Worm (Caenorhabditis elegans): ENCODE results near the gene EGAP4.1.

Gene EGAP4.1

DNA sequence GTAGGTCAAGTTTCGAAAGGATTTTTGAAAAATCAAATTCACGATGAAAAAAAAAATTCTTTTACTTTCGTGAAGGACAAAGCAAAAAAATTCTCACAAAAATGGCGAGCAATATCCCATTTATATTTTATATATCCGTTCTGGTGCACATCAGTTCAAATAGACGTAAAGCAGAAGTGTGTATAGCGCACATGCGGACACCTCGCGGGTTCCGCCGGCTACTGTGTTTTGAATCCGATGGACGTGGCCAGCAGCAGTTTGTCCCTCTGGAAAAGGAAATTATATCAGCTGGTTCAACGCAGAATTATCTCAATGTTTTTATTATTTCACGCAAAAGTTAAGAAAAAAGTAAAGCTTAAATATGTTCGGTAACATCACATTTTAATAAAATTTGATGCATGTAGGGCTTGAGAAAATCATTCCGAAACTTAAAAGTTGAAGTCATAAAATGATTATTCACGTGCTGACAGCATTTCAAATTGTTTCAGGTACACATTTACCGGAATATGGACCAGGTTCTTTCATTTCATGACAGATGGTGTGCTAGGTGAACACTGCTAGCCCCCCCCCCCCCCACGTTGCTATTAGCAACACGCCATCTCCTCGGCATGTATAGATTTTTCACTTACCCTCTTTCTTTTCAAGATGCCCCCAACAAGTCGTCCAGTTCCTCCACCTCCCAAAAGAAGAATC is 23.4 kb downstream of the EGAP4.1 start, which contains the start of gene jbts-14:
jbts-14 (plus strand) TSS at position 643 of the 693 bp plus-strand sequence.
- TF ChIP-seq F13H6.1 (tag; optimal IDR thresholded peaks at IDR 0.05) (no peak), eyg-1 (tag; optimal IDR thresholded peaks at IDR 0.05) (no peak), hlh-13 (GFP tag; optimal IDR thresholded peaks at IDR 0.05) (no peak), unc-42 (tag; optimal IDR thresholded peaks at IDR 0.05) (no peak), sdc-2 (tag; optimal IDR thresholded peaks at IDR 0.05) (no peak), pros-1 (tag; optimal IDR thresholded peaks at IDR 0.05) (no peak), pha-2 (tag; optimal IDR thresholded peaks at IDR 0.05) (no peak)

ce11 chrX:8697517-8697916 is 29.7 kb downstream of the EGAP4.1 start, which contains the start of gene frpr-8:
frpr-8 (plus strand) TSS chrX:8697817.
- no peak for TF ChIP-seq T23F11.4 (GFP tag; optimal IDR thresholded peaks at IDR 0.05)
- TF ChIP-seq C08G9.2 (tag; optimal IDR thresholded peaks at IDR 0.05) = no peak
- no peak for TF ChIP-seq tbx-7 (tag; optimal IDR thresholded peaks at IDR 0.05)
- no peak for TF ChIP-seq pqm-1 (tag; optimal IDR thresholded peaks at IDR 0.05)
- no peak for TF ChIP-seq lim-6 (tag; optimal IDR thresholded peaks at IDR 0.05)
- no peak for TF ChIP-seq ceh-31 (tag; optimal IDR thresholded peaks at IDR 0.05)
- no peak for TF ChIP-seq fkh-6 (tag; optimal IDR thresholded peaks at IDR 0.05)
- TF ChIP-seq lin-11 (tag; optimal IDR thresholded peaks at IDR 0.05) = no peak
- no peak for TF ChIP-seq ztf-16 (tag; optimal IDR thresholded peaks at IDR 0.05)
- no peak for TF ChIP-seq ceh-18 (tag; optimal IDR thresholded peaks at IDR 0.05)
- no peak for TF ChIP-seq nfya-1 (tag; optimal IDR thresholded peaks at IDR 0.05)
- TF ChIP-seq ahr-1 (tag; optimal IDR thresholded peaks at IDR 0.05) = no peak
- TF ChIP-seq ceh-30 (tag; optimal IDR thresholded peaks at IDR 0.05) = no peak
- no peak for TF ChIP-seq ets-4 (tag; optimal IDR thresholded peaks at IDR 0.05)
- no peak for TF ChIP-seq zip-5 (tag; optimal IDR thresholded peaks at IDR 0.05)
- no peak for TF ChIP-seq unc-55 (GFP tag; optimal IDR thresholded peaks at IDR 0.05)
- no peak for TF ChIP-seq ceh-6 (GFP tag; optimal IDR thresholded peaks at IDR 0.05)
- TF ChIP-seq ceh-45 (GFP tag; IDR thresholded peaks at IDR 0.05) = no peak

DNA sequence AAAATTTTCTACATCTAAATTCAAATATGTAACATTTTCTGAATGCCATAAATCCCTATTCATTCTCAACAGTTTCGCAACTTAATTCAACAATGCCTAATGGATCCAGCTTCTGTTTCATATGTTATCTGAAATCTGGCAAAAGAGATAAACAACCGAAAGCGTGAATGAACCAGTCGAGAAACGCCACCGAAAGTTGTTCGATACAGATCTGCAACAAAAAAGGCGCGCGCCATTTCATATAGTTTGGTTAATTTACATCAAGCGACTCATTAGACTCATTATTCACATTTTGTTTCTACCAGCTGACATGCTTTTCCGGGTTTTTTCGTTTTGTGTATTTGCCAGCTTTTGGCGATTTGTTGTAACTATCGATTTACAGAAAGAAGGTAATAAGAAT is 45.6 kb downstream of the EGAP4.1 start, which contains the start of gene K09E2.1:
K09E2.1 (plus strand) TSS at position 301 of the 400 bp plus-strand sequence.
- TF ChIP-seq unc-3 (GFP tag; conservative IDR thresholded peaks at IDR 0.05) (no peak), unc-3 (tag; optimal IDR thresholded peaks at IDR 0.05) (no peak), ceh-34 (tag; optimal IDR thresholded peaks at IDR 0.05) (no peak), pros-1 (tag; optimal IDR thresholded peaks at IDR 0.05) (no peak), K09A11.1 (tag; optimal IDR thresholded peaks at IDR 0.05; ENCODE audit: insufficient read depth) (no peak), pqm-1 (tag; optimal IDR thresholded peaks at IDR 0.05) (no peak), unc-42 (tag; optimal IDR thresholded peaks at IDR 0.05) (no peak), ceh-14 (tag; optimal IDR thresholded peaks at IDR 0.05) (no peak), unc-86 (tag; optimal IDR thresholded peaks at IDR 0.05) (no peak), hlh-30 (tag; optimal IDR thresholded peaks at IDR 0.05; ENCODE audit: insufficient read depth) (no peak), nhr-11 (tag; optimal IDR thresholded peaks at IDR 0.05) (no peak), eyg-1 (tag; optimal IDR thresholded peaks at IDR 0.05) (no peak), F13H6.1 (tag; optimal IDR thresholded peaks at IDR 0.05) (no peak), ceh-6 (GFP tag; optimal IDR thresholded peaks at IDR 0.05) (no peak), odd-2 (tag; optimal IDR thresholded peaks at IDR 0.05) (no peak), fkh-10 (GFP tag; optimal IDR thresholded peaks at IDR 0.05) (no peak), lim-6 (tag; optimal IDR thresholded peaks at IDR 0.05) (no peak)

DNA sequence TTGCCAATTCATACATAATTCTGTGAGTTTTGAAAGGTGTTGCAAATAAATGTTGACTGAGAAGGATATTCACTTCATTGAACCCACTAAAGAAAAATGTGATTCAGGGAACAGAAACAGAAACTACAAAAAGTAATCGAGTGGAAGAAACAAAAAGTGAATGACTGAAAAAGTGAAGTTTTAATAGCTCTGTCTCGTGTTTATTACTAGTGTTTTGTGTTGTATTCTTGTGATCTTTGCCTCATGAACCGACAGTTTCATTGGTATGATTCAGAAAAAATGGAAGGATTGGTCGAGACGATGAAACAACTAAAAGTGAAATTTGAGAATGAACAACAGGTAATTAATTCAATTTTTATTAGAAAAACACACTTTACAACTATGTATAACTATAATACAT is 49.3 kb downstream of the EGAP4.1 start:
- TF ChIP-seq fkh-6 (tag; optimal IDR thresholded peaks at IDR 0.05) = no peak
- no peak for TF ChIP-seq mec-3 (tag; optimal IDR thresholded peaks at IDR 0.05; ENCODE audit: borderline replicate concordance)
- no peak for TF ChIP-seq pat-9 (tag; optimal IDR thresholded peaks at IDR 0.05)
- no peak for TF ChIP-seq hlh-8 (tag; optimal IDR thresholded peaks at IDR 0.05)
- TF ChIP-seq T23F11.4 (GFP tag; optimal IDR thresholded peaks at IDR 0.05) = no peak
- TF ChIP-seq ceh-34 (tag; optimal IDR thresholded peaks at IDR 0.05) = no peak
- TF ChIP-seq lin-11 (tag; optimal IDR thresholded peaks at IDR 0.05) = no peak
- TF ChIP-seq ets-4 (tag; optimal IDR thresholded peaks at IDR 0.05) = no peak
- TF ChIP-seq gmeb-2 (tag; optimal IDR thresholded peaks at IDR 0.05) = no peak
- no peak for TF ChIP-seq ztf-16 (tag; optimal IDR thresholded peaks at IDR 0.05)
- no peak for TF ChIP-seq ceh-2 (tag; optimal IDR thresholded peaks at IDR 0.05)
- TF ChIP-seq unc-42 (tag; optimal IDR thresholded peaks at IDR 0.05) = no peak
- TF ChIP-seq odd-2 (tag; optimal IDR thresholded peaks at IDR 0.05) = no peak
- TF ChIP-seq unc-55 (GFP tag; optimal IDR thresholded peaks at IDR 0.05) = no peak

All from whole organism, late embryonic.